Worm (Caenorhabditis elegans): Measurements from ENCODE around the gene fip-1.

- TF ChIP-seq alr-1 (tag; optimal IDR thresholded peaks at IDR 0.05) (no peak), ZK546.5 (tag; optimal IDR thresholded peaks at IDR 0.05) (no peak), aly-2 (tag; optimal IDR thresholded peaks at IDR 0.05) (no peak), ztf-1 (GFP tag; conservative IDR thresholded peaks at IDR 0.05) (no peak), blmp-1 (tag; optimal IDR thresholded peaks at IDR 0.05; ENCODE audit: insufficient read depth) (no peak), nhr-6 (tag; optimal IDR thresholded peaks at IDR 0.05) (no peak), lin-13 (GFP tag; optimal IDR thresholded peaks at IDR 0.05) (peak; percentile 54), nhr-12 (tag; optimal IDR thresholded peaks at IDR 0.05) (no peak), nhr-77 (tag; optimal IDR thresholded peaks at IDR 0.05) (no peak), F13H6.1 (tag; optimal IDR thresholded peaks at IDR 0.05) (peak; percentile 30), nhr-25 (tag; optimal IDR thresholded peaks at IDR 0.05) (peak; percentile 62), nhr-11 (tag; optimal IDR thresholded peaks at IDR 0.05) (no peak), nhr-237 (tag; optimal IDR thresholded peaks at IDR 0.05) (no peak)
Observed at ce11 chrIII:8689655-8690054, 50.1 kb downstream of the fip-1 start, which contains the start of gene B0303.4.

All from whole organism, L2 larva.